Worm (Caenorhabditis elegans): Measurements from ENCODE around the gene Y49F6B.6.

Gene Y49F6B.6

ce11 chrII:3516175-3516574 lies 43.3 kb downstream of the Y49F6B.6 start:
- TF ChIP-seq bed-3 (GFP tag; optimal IDR thresholded peaks at IDR 0.05) (no peak), lsy-2 (tag; optimal IDR thresholded peaks at IDR 0.05) (no peak), ztf-11 (tag; optimal IDR thresholded peaks at IDR 0.05) (no peak), drap-1 (GFP tag; optimal IDR thresholded peaks at IDR 0.05) (no peak), nhr-2 (tag; optimal IDR thresholded peaks at IDR 0.05) (no peak), nhr-237 (tag; optimal IDR thresholded peaks at IDR 0.05) (no peak), nhr-28 (tag; optimal IDR thresholded peaks at IDR 0.05) (no peak), pha-4 (tag; optimal IDR thresholded peaks at IDR 0.05) (no peak), ces-1 (GFP tag; optimal IDR thresholded peaks at IDR 0.05) (no peak), blmp-1 (tag; optimal IDR thresholded peaks at IDR 0.05) (no peak), ceh-83 (GFP tag; optimal IDR thresholded peaks at IDR 0.05) (no peak), ceh-39 (tag; optimal IDR thresholded peaks at IDR 0.05) (no peak), unc-39 (tag; optimal IDR thresholded peaks at IDR 0.05) (no peak), lin-13 (tag; optimal IDR thresholded peaks at IDR 0.05) (no peak), cnd-1 (tag; optimal IDR thresholded peaks at IDR 0.05) (no peak), lin-32 (GFP tag; optimal IDR thresholded peaks at IDR 0.05) (no peak), M03D4.4 (tag; optimal IDR thresholded peaks at IDR 0.05) (no peak), unc-120 (tag; optimal IDR thresholded peaks at IDR 0.05; ENCODE audit: poor library complexity, severe bottlenecking) (no peak), zip-8 (tag; optimal IDR thresholded peaks at IDR 0.05) (no peak), nhr-12 (tag; optimal IDR thresholded peaks at IDR 0.05) (no peak)

ce11 chrII:3518961-3519544 lies 46.1 kb downstream of the Y49F6B.6 start, which contains the start of gene clec-126:
Gene clec-126 (plus strand): TSS chrII:3519494.
- TF ChIP-seq cnd-1 (tag; optimal IDR thresholded peaks at IDR 0.05), result peak; percentile 86
- TF ChIP-seq nhr-76 (tag; optimal IDR thresholded peaks at IDR 0.05), result peak; percentile 43
- TF ChIP-seq ceh-83 (GFP tag; optimal IDR thresholded peaks at IDR 0.05), result peak; percentile 86
- peak; percentile 22 for TF ChIP-seq nhr-237 (tag; optimal IDR thresholded peaks at IDR 0.05)
- peak; percentile 91 for TF ChIP-seq sptf-1 (tag; optimal IDR thresholded peaks at IDR 0.05)
- TF ChIP-seq ceh-39 (tag; optimal IDR thresholded peaks at IDR 0.05), result no peak
- TF ChIP-seq ztf-11 (tag; optimal IDR thresholded peaks at IDR 0.05), result peak; percentile 48
- TF ChIP-seq elt-3 (tag; optimal IDR thresholded peaks at IDR 0.05), result peak; percentile 37
- no peak for TF ChIP-seq blmp-1 (tag; optimal IDR thresholded peaks at IDR 0.05)
- peak; percentile 75 for TF ChIP-seq M03D4.4 (tag; optimal IDR thresholded peaks at IDR 0.05)
- peak; percentile 31 for TF ChIP-seq lin-32 (GFP tag; optimal IDR thresholded peaks at IDR 0.05)
- peak; percentile 0 for TF ChIP-seq elt-1 (tag; optimal IDR thresholded peaks at IDR 0.05; ENCODE audit: borderline replicate concordance, insufficient read depth)
- TF ChIP-seq mls-2 (tag; optimal IDR thresholded peaks at IDR 0.05), result peak; percentile 77
- no peak for TF ChIP-seq unc-62 (GFP tag; optimal IDR thresholded peaks at IDR 0.05)
- peak; percentile 49 for TF ChIP-seq tbx-8 (GFP tag; optimal IDR thresholded peaks at IDR 0.05)
- no peak for TF ChIP-seq nhr-2 (tag; optimal IDR thresholded peaks at IDR 0.05)
- TF ChIP-seq sem-2 (GFP tag; optimal IDR thresholded peaks at IDR 0.05), result peak; percentile 78
- peak; percentile 40 for TF ChIP-seq bed-3 (GFP tag; optimal IDR thresholded peaks at IDR 0.05)
- peak; percentile 67 for TF ChIP-seq zip-8 (tag; optimal IDR thresholded peaks at IDR 0.05)
- peak; percentile 84 for TF ChIP-seq drap-1 (GFP tag; optimal IDR thresholded peaks at IDR 0.05)
- peak; percentile 38 for TF ChIP-seq flh-1 (GFP tag; optimal IDR thresholded peaks at IDR 0.05)
- peak; percentile 89 for TF ChIP-seq unc-120 (tag; optimal IDR thresholded peaks at IDR 0.05; ENCODE audit: poor library complexity, severe bottlenecking)
- TF ChIP-seq pha-4 (tag; optimal IDR thresholded peaks at IDR 0.05), result no peak
- peak; percentile 27 for TF ChIP-seq lsy-2 (tag; optimal IDR thresholded peaks at IDR 0.05)
- no peak for TF ChIP-seq snpc-4 (tag; optimal IDR thresholded peaks at IDR 0.05)
- TF ChIP-seq mep-1 (tag; optimal IDR thresholded peaks at IDR 0.05), result peak; percentile 9
- TF ChIP-seq unc-39 (tag; optimal IDR thresholded peaks at IDR 0.05), result peak; percentile 3
- peak; percentile 51 for TF ChIP-seq hlh-1 (tag; optimal IDR thresholded peaks at IDR 0.05)
- peak; percentile 82 for TF ChIP-seq ces-1 (GFP tag; optimal IDR thresholded peaks at IDR 0.05)
- peak; percentile 49 for TF ChIP-seq ceh-43 (GFP tag; optimal IDR thresholded peaks at IDR 0.05)
- no peak for TF ChIP-seq mab-5 (tag; optimal IDR thresholded peaks at IDR 0.05)
- peak; percentile 83 for TF ChIP-seq ham-2 (GFP tag; optimal IDR thresholded peaks at IDR 0.05)
- no peak for TF ChIP-seq nhr-12 (tag; optimal IDR thresholded peaks at IDR 0.05)
- TF ChIP-seq lin-13 (tag; optimal IDR thresholded peaks at IDR 0.05), result peak; percentile 43
- no peak for TF ChIP-seq nhr-28 (tag; optimal IDR thresholded peaks at IDR 0.05)
